Worm (Caenorhabditis elegans): ENCODE data around the gene oac-3.

ce11 chrV:13880607-13881006 lies 18.7 kb upstream of the oac-3 start, which contains the start of gene T22G5.3:
- TF ChIP-seq F52B5.7 (tag; optimal IDR thresholded peaks at IDR 0.05) = no peak
- TF ChIP-seq lsy-27 (tag; optimal IDR thresholded peaks at IDR 0.05; ENCODE audit: borderline replicate concordance, insufficient read depth) = no peak
- TF ChIP-seq ets-4 (GFP tag; optimal IDR thresholded peaks at IDR 0.05) = no peak
- TF ChIP-seq hsf-1 (GFP tag; IDR thresholded peaks at IDR 0.05) = no peak
- TF ChIP-seq lin-35 (GFP tag; optimal IDR thresholded peaks at IDR 0.05) = no peak
- no peak for TF ChIP-seq dpl-1 (GFP tag; optimal IDR thresholded peaks at IDR 0.05)
- TF ChIP-seq ztf-3 (GFP tag; optimal IDR thresholded peaks at IDR 0.05) = no peak
- TF ChIP-seq T26A5.8 (tag; optimal IDR thresholded peaks at IDR 0.05) = no peak
- TF ChIP-seq K12H6.12 (tag; optimal IDR thresholded peaks at IDR 0.05) = no peak
- TF ChIP-seq lir-1 (GFP tag; conservative IDR thresholded peaks at IDR 0.05) = no peak

Measured in whole organism, young adult.